Worm (Caenorhabditis elegans) whole organism, L2 larva: Measurements from ENCODE around the gene C17F4.11.

ENCODE experiments used
- ceh-16 ChIP-seq: fragments of 150-350 bp; optimal IDR thresholded peaks from 2 replicates; lab custom pipeline; 2014; ENCODE audit warnings: missing biosample characterization, missing genetic modification characterization
- elt-3 ChIP-seq: sonication (generic microtip); optimal IDR thresholded peaks from 2 replicates; lab custom pipeline; 2017; ENCODE audit warnings: missing biosample characterization, missing genetic modification characterization
- lin-39 ChIP-seq: fragments of 150-350 bp; optimal IDR thresholded peaks from 2 replicates; lab custom pipeline; 2014; ENCODE audit warnings: missing biosample characterization, missing genetic modification reagents, missing genetic modification characterization
- nhr-12 ChIP-seq: fragments of 150-350 bp; optimal IDR thresholded peaks from 2 replicates; lab custom pipeline; 2014; ENCODE audit warnings: missing biosample characterization, missing genetic modification characterization
- ztf-4 ChIP-seq: fragments of 150-350 bp; optimal IDR thresholded peaks from 2 replicates; lab custom pipeline; 2014; ENCODE audit warnings: missing biosample characterization, missing genetic modification characterization

ce11 chrII:3206423-3206989, 30.8 kb upstream of the C17F4.11 start, which contains the start of the genes ZC239.20 and ZC239.21:
- TF ChIP-seq nhr-12 (tag; lab: Kevin White, UChicago) (no peak), elt-3 (tag; lab: Kevin White, UChicago) (no peak), ztf-4 (tag; lab: Kevin White, UChicago) (no peak), ceh-16 (tag; lab: Kevin White, UChicago) (no peak), lin-39 (no peak)
